Fruit fly (Drosophila melanogaster) whole organism, embryonic: Measurements from ENCODE around the gene vir-1.

ENCODE experiments used
- Blimp-1 ChIP-seq: fragments of 200-800 bp; sonication (Bioruptor generic); optimal IDR thresholded peaks from 3 replicates; lab custom pipeline; 2018; ENCODE audit warnings: missing biosample characterization, missing genetic modification characterization, mild to moderate bottlenecking, moderate library complexity, missing genetic modification reagents
- CG7271 ChIP-seq: fragments of 200-800 bp; sonication (Bioruptor generic); optimal IDR thresholded peaks from 2 replicates; lab custom pipeline; 2018; ENCODE audit warnings: missing biosample characterization, mild to moderate bottlenecking, missing genetic modification characterization, moderate library complexity
- CG8478 ChIP-seq: fragments of >200 bp; optimal IDR thresholded peaks from 2 replicates; lab custom pipeline; 2018
- Hr78 ChIP-seq, 2 experiments: fragments of 200-800 bp in 1 of 2; fragments of >200 bp in 1 of 2; sonication (Bioruptor generic) in 1 of 2; optimal IDR thresholded peaks; 2 replicates each; lab custom pipeline; 2017 to 2019; ENCODE audit warnings: missing biosample characterization in 2 of 2, missing genetic modification characterization in 2 of 2, mild to moderate bottlenecking in 1 of 2, moderate library complexity in 1 of 2
- toy ChIP-seq: fragments of 200-800 bp; sonication (Bioruptor generic); IDR thresholded peaks from 2 replicates; pipeline ENCODE4 v1.3.6; 2022; ENCODE audit warnings: missing biosample characterization, missing genetic modification characterization

- TF ChIP-seq toy (GFP tag; lab: Robert Waterston, UW) (no peak), Hr78 (GFP tag; optimal IDR thresholded peaks at IDR 0.05; lab: Kevin White, UChicago) (no peak), CG8478 (lab: Kevin White, UChicago) (no peak), CG7271 (no peak), Blimp-1 (GFP tag; lab: Kevin White, UChicago) (no peak)
Observed at dm6 chr2L:12356141-12356540, 67.1 kb downstream of the vir-1 start, which contains the start of gene CG17010.
